Worm (Caenorhabditis elegans) whole organism, L2 larva: ENCODE results near the gene Y53C12A.8.

Experiments
- C34F6.9 ChIP-seq: fragments of 150-350 bp; optimal IDR thresholded peaks from 2 replicates; lab custom pipeline; 2014; ENCODE audit warnings: missing biosample characterization, missing genetic modification characterization
- F13H6.1 ChIP-seq: sonication (generic microtip); optimal IDR thresholded peaks from 2 replicates; lab custom pipeline; 2016; ENCODE audit warnings: missing genetic modification characterization, missing compliant biosample characterization
- R02D3.7 ChIP-seq: fragments of 150-350 bp; optimal IDR thresholded peaks from 2 replicates; lab custom pipeline; 2014; ENCODE audit warnings: missing biosample characterization, missing genetic modification characterization
- Y55F3AM.14 ChIP-seq: fragments of 200-800 bp; sonication (Bioruptor generic); optimal IDR thresholded peaks from 2 replicates; lab custom pipeline; 2018; ENCODE audit warnings: mild to moderate bottlenecking, missing genetic modification characterization, missing compliant biosample characterization
- ZK546.5 ChIP-seq: sonication (generic microtip); optimal IDR thresholded peaks from 2 replicates; lab custom pipeline; 2017; ENCODE audit warnings: missing biosample characterization, missing genetic modification characterization
- alr-1 ChIP-seq: fragments of 150-350 bp; optimal IDR thresholded peaks from 2 replicates; lab custom pipeline; 2014; ENCODE audit warnings: missing biosample characterization, missing genetic modification characterization
- aly-2 ChIP-seq: fragments of 150-350 bp; optimal IDR thresholded peaks from 2 replicates; lab custom pipeline; 2014; ENCODE audit warnings: missing biosample characterization, missing genetic modification characterization
- ama-1 ChIP-seq: fragments of 150-350 bp; optimal IDR thresholded peaks from 2 replicates; lab custom pipeline; 2018; ENCODE audit warnings: inconsistent platforms
- blmp-1 ChIP-seq: sonication (generic microtip); optimal IDR thresholded peaks from 2 replicates; lab custom pipeline; 2017; ENCODE audit warnings: missing genetic modification characterization, mild to moderate bottlenecking, missing compliant biosample characterization, antibody characterized with exemption, moderate library complexity; ENCODE audit not compliant: insufficient read depth
- ceh-16 ChIP-seq: fragments of 150-350 bp; optimal IDR thresholded peaks from 2 replicates; lab custom pipeline; 2014; ENCODE audit warnings: missing biosample characterization, missing genetic modification characterization
- ceh-82 ChIP-seq: fragments of 150-350 bp; optimal IDR thresholded peaks from 2 replicates; lab custom pipeline; 2014; ENCODE audit warnings: missing biosample characterization, missing genetic modification characterization
- crh-2 ChIP-seq: sonication (generic microtip); optimal IDR thresholded peaks from 2 replicates; lab custom pipeline; 2017; ENCODE audit warnings: missing biosample characterization, missing genetic modification characterization
- dmd-4 ChIP-seq: sonication (generic microtip); optimal IDR thresholded peaks from 2 replicates; lab custom pipeline; 2017; ENCODE audit warnings: missing biosample characterization, missing genetic modification characterization
- egl-27 ChIP-seq: sonication (generic microtip); optimal IDR thresholded peaks from 3 replicates; lab custom pipeline; 2017; ENCODE audit warnings: missing biosample characterization, missing genetic modification reagents, missing genetic modification characterization
- elt-1 ChIP-seq: fragments of 150-350 bp; optimal IDR thresholded peaks from 2 replicates; lab custom pipeline; 2014; ENCODE audit warnings: missing biosample characterization, missing genetic modification characterization
- elt-3 ChIP-seq: sonication (generic microtip); optimal IDR thresholded peaks from 2 replicates; lab custom pipeline; 2017; ENCODE audit warnings: missing biosample characterization, missing genetic modification characterization
- fos-1 ChIP-seq: fragments of 150-350 bp; optimal IDR thresholded peaks from 2 replicates; lab custom pipeline; 2014; ENCODE audit warnings: missing biosample characterization, missing genetic modification characterization
- gmeb-1 ChIP-seq: fragments of 150-350 bp; optimal IDR thresholded peaks from 2 replicates; lab custom pipeline; 2014; ENCODE audit warnings: missing biosample characterization, missing genetic modification characterization
- lin-11 ChIP-seq: fragments of 150-350 bp; sonication (generic microtip); optimal IDR thresholded peaks from 2 replicates; lab custom pipeline; 2014; ENCODE audit warnings: missing biosample characterization, missing genetic modification characterization, inconsistent platforms, mixed read lengths
- lin-13 ChIP-seq: fragments of 150-350 bp; optimal IDR thresholded peaks from 2 replicates; lab custom pipeline; 2014; ENCODE audit warnings: missing biosample characterization, missing genetic modification reagents, missing genetic modification characterization
- lin-39 ChIP-seq: fragments of 150-350 bp; optimal IDR thresholded peaks from 2 replicates; lab custom pipeline; 2014; ENCODE audit warnings: missing biosample characterization, missing genetic modification reagents, missing genetic modification characterization
- lsy-2 ChIP-seq, 2 experiments: fragments of 150-350 bp in 1 of 2; sonication (generic microtip) in 1 of 2; optimal IDR thresholded peaks; 2 replicates each; lab custom pipeline; 2014 to 2017; ENCODE audit warnings: missing biosample characterization in 2 of 2, missing genetic modification characterization in 2 of 2
- mab-5 ChIP-seq: fragments of 150-350 bp; optimal IDR thresholded peaks from 2 replicates; lab custom pipeline; 2014; ENCODE audit warnings: missing biosample characterization, missing genetic modification characterization
- mbf-1 ChIP-seq: sonication (generic microtip); optimal IDR thresholded peaks from 2 replicates; lab custom pipeline; 2017; ENCODE audit warnings: missing biosample characterization, missing genetic modification characterization
- mdl-1 ChIP-seq, 2 experiments: fragments of 150-350 bp in 1 of 2; sonication (generic microtip) in 1 of 2; optimal IDR thresholded peaks; 2 replicates each; lab custom pipeline; 2017; ENCODE audit warnings: missing biosample characterization in 2 of 2, missing genetic modification characterization in 2 of 2
- nhr-10 ChIP-seq: sonication (generic microtip); optimal IDR thresholded peaks from 2 replicates; lab custom pipeline; 2017; ENCODE audit warnings: missing biosample characterization, missing genetic modification characterization
- nhr-11 ChIP-seq: fragments of 150-350 bp; optimal IDR thresholded peaks from 2 replicates; lab custom pipeline; 2014; ENCODE audit warnings: missing biosample characterization, missing genetic modification characterization
- nhr-12 ChIP-seq: fragments of 150-350 bp; optimal IDR thresholded peaks from 2 replicates; lab custom pipeline; 2014; ENCODE audit warnings: missing biosample characterization, missing genetic modification characterization
- nhr-129 ChIP-seq: fragments of 150-350 bp; optimal IDR thresholded peaks from 2 replicates; lab custom pipeline; 2014; ENCODE audit warnings: missing biosample characterization, missing genetic modification characterization
- nhr-21 ChIP-seq: fragments of 150-350 bp; optimal IDR thresholded peaks from 2 replicates; lab custom pipeline; 2014; ENCODE audit warnings: missing biosample characterization, missing genetic modification characterization
- nhr-23 ChIP-seq: fragments of 150-350 bp; optimal IDR thresholded peaks from 2 replicates; lab custom pipeline; 2014; ENCODE audit warnings: missing biosample characterization, missing genetic modification reagents, missing genetic modification characterization
- nhr-237 ChIP-seq: fragments of 150-350 bp; optimal IDR thresholded peaks from 2 replicates; lab custom pipeline; 2014; ENCODE audit warnings: missing biosample characterization, missing genetic modification characterization
- nhr-25 ChIP-seq: fragments of 150-350 bp; sonication (generic microtip); optimal IDR thresholded peaks from 3 replicates; lab custom pipeline; 2014; ENCODE audit warnings: missing biosample characterization, missing genetic modification characterization
- nhr-6 ChIP-seq: fragments of 150-350 bp; optimal IDR thresholded peaks from 2 replicates; lab custom pipeline; 2014; ENCODE audit warnings: missing biosample characterization, missing genetic modification characterization
- nhr-77 ChIP-seq: fragments of 150-350 bp; optimal IDR thresholded peaks from 2 replicates; lab custom pipeline; 2014; ENCODE audit warnings: missing biosample characterization, missing genetic modification characterization
- peb-1 ChIP-seq: fragments of 150-350 bp; optimal IDR thresholded peaks from 2 replicates; lab custom pipeline; 2014; ENCODE audit warnings: missing biosample characterization, missing genetic modification characterization
- sem-4 ChIP-seq: fragments of 150-350 bp; optimal IDR thresholded peaks from 2 replicates; lab custom pipeline; 2014; ENCODE audit warnings: missing biosample characterization, missing genetic modification reagents, missing genetic modification characterization
- skn-1 ChIP-seq: sonication (generic microtip); optimal IDR thresholded peaks from 2 replicates; lab custom pipeline; 2017; ENCODE audit warnings: missing biosample characterization, missing genetic modification characterization
- sma-3 ChIP-seq: sonication (generic microtip); optimal IDR thresholded peaks from 2 replicates; lab custom pipeline; 2016; ENCODE audit warnings: missing genetic modification reagents, missing genetic modification characterization, missing compliant biosample characterization
- sma-9 ChIP-seq, 2 experiments: fragments of 150-350 bp in 1 of 2; sonication (generic microtip) in 1 of 2; optimal IDR thresholded peaks; 2 replicates each; lab custom pipeline; 2014 to 2016; ENCODE audit warnings: missing genetic modification characterization in 2 of 2, mild to moderate bottlenecking in 1 of 2, missing biosample characterization in 1 of 2, missing compliant biosample characterization in 1 of 2, missing genetic modification reagents in 1 of 2, moderate library complexity in 1 of 2
- snpc-4 ChIP-seq: fragments of 150-350 bp; optimal IDR thresholded peaks from 2 replicates; lab custom pipeline; 2014; ENCODE audit warnings: missing biosample characterization, missing genetic modification characterization
- unc-39 ChIP-seq: fragments of 150-350 bp; optimal IDR thresholded peaks from 2 replicates; lab custom pipeline; 2014; ENCODE audit warnings: missing biosample characterization, missing genetic modification characterization
- unc-55 ChIP-seq: fragments of 150-350 bp; sonication (generic microtip); optimal IDR thresholded peaks from 3 replicates; lab custom pipeline; 2014; ENCODE audit warnings: missing biosample characterization, missing genetic modification reagents, missing genetic modification characterization
- unc-62 ChIP-seq: fragments of 150-350 bp; optimal IDR thresholded peaks from 2 replicates; lab custom pipeline; 2014; ENCODE audit warnings: missing biosample characterization, missing genetic modification reagents, missing genetic modification characterization
- zag-1 ChIP-seq: fragments of 150-350 bp; optimal IDR thresholded peaks from 2 replicates; lab custom pipeline; 2014; ENCODE audit warnings: missing biosample characterization, missing genetic modification characterization
- ztf-1 ChIP-seq: fragments of 200-800 bp; sonication (Bioruptor generic); conservative IDR thresholded peaks from 2 replicates; pipeline ENCODE4 v1.3.6; 2022; ENCODE audit warnings: missing genetic modification characterization, missing compliant biosample characterization
- ztf-11 ChIP-seq: sonication (generic microtip); optimal IDR thresholded peaks from 2 replicates; lab custom pipeline; 2017; ENCODE audit warnings: missing biosample characterization, missing genetic modification characterization
- ztf-4 ChIP-seq: fragments of 150-350 bp; optimal IDR thresholded peaks from 2 replicates; lab custom pipeline; 2014; ENCODE audit warnings: missing biosample characterization, missing genetic modification characterization

The Y53C12A.8 gene

DNA sequence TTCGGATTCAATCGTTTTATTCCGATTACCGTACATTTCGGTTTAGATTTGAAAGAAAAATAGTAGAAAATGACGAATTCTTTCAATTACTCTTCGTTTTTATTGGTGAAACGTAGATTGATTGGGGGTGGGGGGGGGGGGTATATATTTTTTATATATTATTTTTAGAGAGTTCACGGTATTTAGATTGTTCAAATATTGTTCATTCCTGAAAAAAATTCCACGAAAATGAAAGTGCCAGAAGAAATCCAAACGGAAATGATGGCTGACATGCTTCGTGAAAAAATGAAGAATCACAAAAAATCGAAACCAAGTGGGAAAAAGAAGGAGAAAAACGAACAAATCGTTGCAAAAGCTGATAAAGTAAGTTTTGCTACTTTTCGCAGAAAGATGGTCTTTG is at the start of gene Y53C12A.8, which contains the start of gene Y53C12A.7:
TSS of gene Y53C12A.8 (minus strand) at position 101 of the 400 bp plus-strand sequence.
TSS of gene Y53C12A.7 (plus strand) at position 181 of the 400 bp plus-strand sequence.
- no peak for TF ChIP-seq alr-1 (tag; lab: Kevin White, UChicago)
- TF ChIP-seq ceh-82: no peak
- no peak for TF ChIP-seq elt-1 (tag; lab: Kevin White, UChicago)

DNA sequence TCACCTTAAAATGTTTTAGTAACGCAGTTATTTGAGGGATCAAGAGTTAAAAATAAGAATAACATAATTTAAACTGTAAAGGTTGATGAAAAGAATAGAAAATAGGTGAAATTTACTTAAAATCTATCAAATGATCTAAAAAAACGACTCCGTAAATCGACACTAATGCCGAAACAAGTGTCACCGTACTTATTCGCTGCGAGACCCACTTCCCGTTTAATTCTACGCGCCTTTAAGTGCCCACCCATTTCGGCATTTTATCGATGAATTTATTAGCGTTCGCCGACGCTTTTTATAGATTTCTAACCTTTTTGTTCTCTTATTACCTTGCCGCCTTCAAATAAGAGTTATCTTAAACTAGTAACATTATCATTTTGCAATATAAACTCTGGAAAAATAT is 45.8 kb upstream of the Y53C12A.8 start, which contains the start of the genes Y53C12B.1 and nos-3:
TSS of gene Y53C12B.1 (minus strand) at position 10 of the 400 bp plus-strand sequence.
TSS of gene nos-3 (plus strand) at position 248 of the 400 bp plus-strand sequence.
- peak; percentile 75 for TF ChIP-seq nhr-25 (tag; lab: Kevin White, UChicago)
- TF ChIP-seq sem-4: peak; percentile 50
- peak; percentile 24 for TF ChIP-seq blmp-1 (tag; lab: Kevin White, UChicago)
- no peak for TF ChIP-seq skn-1 (tag; lab: Kevin White, UChicago)
- TF ChIP-seq lin-39 (tag; lab: Kevin White, UChicago): no peak
- peak; percentile 83 for TF ChIP-seq R02D3.7 (tag; lab: Kevin White, UChicago)
- TF ChIP-seq nhr-237 (tag; lab: Kevin White, UChicago): no peak
- TF ChIP-seq nhr-6 (tag; lab: Kevin White, UChicago): no peak
- TF ChIP-seq peb-1: no peak
- TF ChIP-seq ceh-16: peak; percentile 17
- no peak for TF ChIP-seq nhr-12 (tag; lab: Kevin White, UChicago)
- peak; percentile 71 for TF ChIP-seq F13H6.1
- no peak for TF ChIP-seq alr-1 (tag; lab: Kevin White, UChicago)
- peak; percentile 92 for TF ChIP-seq crh-2 (tag; lab: Kevin White, UChicago)
- no peak for TF ChIP-seq nhr-11
- peak; percentile 77 for TF ChIP-seq sma-3 (GFP tag; lab: Kevin White, UChicago)
- TF ChIP-seq nhr-21 (tag; lab: Kevin White, UChicago): peak; percentile 83
- TF ChIP-seq Y55F3AM.14 (GFP tag; lab: Kevin White, UChicago): no peak
- peak; percentile 80 for TF ChIP-seq lin-13 (GFP tag; lab: Kevin White, UChicago)
- TF ChIP-seq nhr-23 (tag; lab: Kevin White, UChicago): no peak
- TF ChIP-seq lin-11 (tag; lab: Kevin White, UChicago): peak; percentile 66
- peak; percentile 57 for TF ChIP-seq snpc-4 (tag; lab: Kevin White, UChicago)
- peak; percentile 54 for TF ChIP-seq fos-1 (tag; lab: Kevin White, UChicago)
- TF ChIP-seq ZK546.5 (tag; lab: Kevin White, UChicago): no peak
- peak; percentile 82 for TF ChIP-seq sma-9 (GFP tag; optimal IDR thresholded peaks at IDR 0.05; lab: Kevin White, UChicago)
- no peak for TF ChIP-seq sma-9 (tag; optimal IDR thresholded peaks at IDR 0.05; lab: Kevin White, UChicago)
- no peak for TF ChIP-seq nhr-77 (tag; lab: Kevin White, UChicago)
- TF ChIP-seq ztf-4 (tag; lab: Kevin White, UChicago): no peak
- no peak for TF ChIP-seq ztf-11 (tag; lab: Kevin White, UChicago)
- TF ChIP-seq zag-1 (tag; lab: Kevin White, UChicago): no peak
- TF ChIP-seq ceh-82: no peak
- TF ChIP-seq lsy-2 (tag; optimal IDR thresholded peaks at IDR 0.05; lab: Kevin White, UChicago): peak; percentile 97 to 99
- TF ChIP-seq mbf-1 (tag; lab: Kevin White, UChicago): no peak
- TF ChIP-seq ama-1 (lab: Kevin White, UChicago): no peak
- TF ChIP-seq mdl-1 (tag; optimal IDR thresholded peaks at IDR 0.05; lab: Kevin White, UChicago): no peak
- TF ChIP-seq unc-55 (GFP tag; lab: Kevin White, UChicago): peak; percentile 98
- TF ChIP-seq dmd-4: no peak
- TF ChIP-seq C34F6.9 (tag; lab: Kevin White, UChicago): peak; percentile 85
- peak; percentile 88 for TF ChIP-seq nhr-129 (tag; lab: Kevin White, UChicago)
- peak; percentile 62 for TF ChIP-seq mab-5 (tag; lab: Kevin White, UChicago)
- peak; percentile 12 for TF ChIP-seq egl-27 (tag; lab: Kevin White, UChicago)
- no peak for TF ChIP-seq elt-1 (tag; lab: Kevin White, UChicago)
- TF ChIP-seq gmeb-1 (tag; lab: Kevin White, UChicago): peak; percentile 84
- no peak for TF ChIP-seq ztf-1
- TF ChIP-seq elt-3 (tag; lab: Kevin White, UChicago): no peak
- TF ChIP-seq unc-39: no peak
- TF ChIP-seq nhr-10: no peak
- TF ChIP-seq aly-2 (tag; lab: Kevin White, UChicago): no peak
- TF ChIP-seq unc-62: no peak
- TF ChIP-seq, all 48 proteins: peak for 21
